Fruit fly (Drosophila melanogaster) whole organism, pupa: ENCODE results near the gene SmB.

Experiments used
- CG10348 ChIP-seq: fragments of 200-800 bp; sonication (Bioruptor generic); IDR thresholded peaks from 2 replicates; pipeline ENCODE4 v1.3.6; 2022; ENCODE audit warnings: missing biosample characterization, missing genetic modification characterization
- CG12605 ChIP-seq: fragments of 200-800 bp; sonication (Bioruptor generic); IDR thresholded peaks from 2 replicates; pipeline ENCODE4 v1.3.6; 2022; ENCODE audit warnings: missing biosample characterization, missing genetic modification characterization
- CG14655 ChIP-seq: fragments of 200-800 bp; sonication (Bioruptor generic); optimal IDR thresholded peaks from 3 replicates; lab custom pipeline; 2017; ENCODE audit warnings: mild to moderate bottlenecking, missing biosample characterization, missing genetic modification reagents, missing genetic modification characterization
- CG15710 ChIP-seq: fragments of 200-800 bp; sonication (Bioruptor generic); optimal IDR thresholded peaks from 2 replicates; lab custom pipeline; 2018; ENCODE audit warnings: missing biosample characterization, mild to moderate bottlenecking, missing genetic modification characterization, moderate library complexity
- CG17806 ChIP-seq: fragments of 200-800 bp; sonication (Bioruptor generic); optimal IDR thresholded peaks from 2 replicates; lab custom pipeline; 2018; ENCODE audit warnings: missing biosample characterization, mild to moderate bottlenecking, missing genetic modification characterization, moderate library complexity
- CG32121 ChIP-seq: fragments of 200-800 bp; sonication (Bioruptor generic); IDR thresholded peaks from 2 replicates; pipeline ENCODE4 v1.3.6; 2022; ENCODE audit warnings: missing biosample characterization, missing genetic modification characterization
- CG34367 ChIP-seq: fragments of 200-800 bp; sonication (Bioruptor generic); optimal IDR thresholded peaks from 2 replicates; lab custom pipeline; 2018; ENCODE audit warnings: missing biosample characterization, mild to moderate bottlenecking, missing genetic modification characterization
- CG4496 ChIP-seq: fragments of 200-800 bp; sonication (Bioruptor generic); IDR thresholded peaks from 3 replicates; pipeline ENCODE4 v1.3.6; 2022; ENCODE audit warnings: missing biosample characterization, missing genetic modification characterization
- CG8159 ChIP-seq: fragments of 200-800 bp; sonication (Bioruptor generic); optimal IDR thresholded peaks from 3 replicates; lab custom pipeline; 2018; ENCODE audit warnings: missing biosample characterization, mild to moderate bottlenecking, missing genetic modification characterization, moderate library complexity
- CG8301 ChIP-seq: fragments of 200-800 bp; sonication (Bioruptor generic); optimal IDR thresholded peaks from 2 replicates; lab custom pipeline; 2018; ENCODE audit warnings: missing biosample characterization, mild to moderate bottlenecking, missing genetic modification characterization
- CG9948 ChIP-seq: fragments of 200-800 bp; sonication (Bioruptor generic); optimal IDR thresholded peaks from 2 replicates; lab custom pipeline; 2018; ENCODE audit warnings: missing biosample characterization, mild to moderate bottlenecking, missing genetic modification characterization, moderate library complexity
- D1 ChIP-seq: fragments of 200-800 bp; sonication (Bioruptor generic); optimal IDR thresholded peaks from 2 replicates; lab custom pipeline; 2018; ENCODE audit warnings: missing biosample characterization, mild to moderate bottlenecking, missing genetic modification characterization, moderate library complexity
- EcR ChIP-seq: fragments of 200-800 bp; sonication (Bioruptor generic); optimal IDR thresholded peaks from 3 replicates; lab custom pipeline; 2019; ENCODE audit warnings: missing biosample characterization, missing genetic modification characterization, mild to moderate bottlenecking, moderate library complexity, missing genetic modification reagents
- Ets98B ChIP-seq: fragments of 200-800 bp; sonication (Bioruptor generic); IDR thresholded peaks from 2 replicates; pipeline ENCODE4 v1.3.6; 2022; ENCODE audit warnings: missing biosample characterization, missing genetic modification characterization
- Pif1A ChIP-seq: fragments of 200-800 bp; sonication (Bioruptor generic); optimal IDR thresholded peaks from 3 replicates; lab custom pipeline; 2016; ENCODE audit warnings: missing biosample characterization, missing genetic modification characterization
- Pif1B ChIP-seq: fragments of 200-800 bp; sonication (Bioruptor generic); optimal IDR thresholded peaks from 3 replicates; lab custom pipeline; 2016; ENCODE audit warnings: missing biosample characterization, missing genetic modification characterization
- fd96Ca ChIP-seq: fragments of 200-800 bp; sonication (Bioruptor generic); IDR thresholded peaks from 3 replicates; pipeline ENCODE4 v1.3.6; 2022; ENCODE audit warnings: missing biosample characterization, missing genetic modification characterization
- gl ChIP-seq: fragments of 200-800 bp; sonication (Bioruptor generic); optimal IDR thresholded peaks from 2 replicates; lab custom pipeline; 2018; ENCODE audit warnings: missing biosample characterization, mild to moderate bottlenecking, missing genetic modification characterization
- rn ChIP-seq: fragments of 200-800 bp; sonication (Bioruptor generic); IDR thresholded peaks from 2 replicates; pipeline ENCODE4 v1.3.6; 2022; ENCODE audit warnings: missing biosample characterization, missing genetic modification characterization

Gene SmB

DNA sequence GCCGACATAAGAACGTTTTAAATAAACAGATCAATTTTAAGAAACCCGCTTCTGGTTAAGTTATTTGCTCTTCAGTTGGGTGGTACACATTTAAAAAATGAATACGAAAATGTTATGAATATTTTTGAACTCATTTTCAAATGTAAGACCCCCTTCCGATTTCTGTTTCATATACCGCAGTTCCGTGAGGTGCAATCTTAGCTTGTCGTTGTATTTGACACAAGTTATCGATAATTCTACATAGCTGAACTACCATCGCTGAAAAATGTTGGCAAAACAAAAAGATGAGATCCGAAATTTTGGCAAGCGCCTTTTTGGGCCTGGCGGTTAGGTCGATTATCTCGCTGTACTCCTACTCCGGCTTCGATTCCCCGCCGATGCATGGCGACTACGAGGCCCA lies 46.6 kb downstream of the SmB start, which contains the start of gene gny:
TSS of gene gny (plus strand) at position 239 of the 400 bp plus-strand sequence.
- TF ChIP-seq gl (tag; lab: Kevin White, UChicago): no peak
- TF ChIP-seq EcR (GFP tag; lab: Kevin White, UChicago): no peak
- TF ChIP-seq rn (GFP tag; lab: Robert Waterston, UW): no peak
- TF ChIP-seq Ets98B (GFP tag; lab: Robert Waterston, UW): no peak
- TF ChIP-seq Pif1B (GFP tag; lab: Kevin White, UChicago): no peak
- no peak for TF ChIP-seq CG32121 (GFP tag; lab: Robert Waterston, UW)
- no peak for TF ChIP-seq CG34367 (tag; lab: Kevin White, UChicago)
- no peak for TF ChIP-seq CG10348 (GFP tag; lab: Robert Waterston, UW)
- TF ChIP-seq fd96Ca (GFP tag; lab: Robert Waterston, UW): no peak
- no peak for TF ChIP-seq CG9948
- no peak for TF ChIP-seq CG17806 (tag; lab: Kevin White, UChicago)

DNA sequence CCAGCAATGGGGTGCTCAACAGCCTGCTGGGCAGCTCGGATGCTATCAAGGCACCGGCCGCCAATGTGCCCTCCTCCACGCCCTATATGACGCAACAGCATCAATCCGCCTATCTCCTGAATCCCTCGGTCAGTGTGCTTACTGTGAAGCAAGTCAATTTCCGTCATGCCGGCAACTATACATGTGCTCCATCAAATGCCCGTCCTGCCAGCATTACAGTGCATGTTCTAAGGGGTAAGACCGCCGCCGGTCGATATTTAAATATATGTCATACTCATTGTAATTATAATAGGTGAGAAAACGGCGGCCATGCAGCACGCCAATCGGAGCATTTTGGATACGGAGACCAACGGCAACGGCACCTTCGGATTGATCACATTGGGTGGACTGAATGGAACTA lies 47.8 kb downstream of the SmB start:
- TF ChIP-seq CG12605 (GFP tag; lab: Robert Waterston, UW) (no peak), CG9948 (no peak), Pif1B (GFP tag; lab: Kevin White, UChicago) (no peak), Pif1A (GFP tag; lab: Kevin White, UChicago) (no peak), Ets98B (GFP tag; lab: Robert Waterston, UW) (no peak), CG8159 (tag; lab: Kevin White, UChicago) (no peak), fd96Ca (GFP tag; lab: Robert Waterston, UW) (no peak)

DNA sequence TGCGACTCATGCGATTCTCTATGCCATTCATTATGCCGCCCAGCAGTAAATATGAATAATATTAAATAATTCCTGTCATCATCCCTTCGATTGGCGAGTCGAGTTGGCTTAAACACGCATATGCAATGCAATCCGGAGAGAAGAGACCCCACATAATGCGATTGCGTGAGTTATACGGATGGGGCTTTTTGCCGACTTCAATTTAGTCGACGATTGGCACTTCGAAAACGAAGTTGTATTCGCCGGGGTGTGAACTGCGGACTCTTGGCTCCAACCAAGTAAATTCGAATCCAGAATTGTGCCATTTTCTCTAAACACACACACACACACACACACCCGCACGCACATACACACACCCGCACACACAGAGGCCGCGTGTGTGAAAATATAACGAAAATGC lies 50.2 kb downstream of the SmB start:
- TF ChIP-seq gl (tag; lab: Kevin White, UChicago): no peak
- TF ChIP-seq CG8301: no peak
- TF ChIP-seq CG4496: no peak
- TF ChIP-seq CG15710 (tag; lab: Kevin White, UChicago): no peak
- no peak for TF ChIP-seq CG14655 (GFP tag; lab: Kevin White, UChicago)
- no peak for TF ChIP-seq rn (GFP tag; lab: Robert Waterston, UW)
- no peak for TF ChIP-seq CG34367 (tag; lab: Kevin White, UChicago)
- TF ChIP-seq Pif1B (GFP tag; lab: Kevin White, UChicago): no peak
- no peak for TF ChIP-seq Pif1A (GFP tag; lab: Kevin White, UChicago)
- no peak for TF ChIP-seq D1 (tag; lab: Kevin White, UChicago)
- no peak for TF ChIP-seq Ets98B (GFP tag; lab: Robert Waterston, UW)
- no peak for TF ChIP-seq CG9948
- no peak for TF ChIP-seq EcR (GFP tag; lab: Kevin White, UChicago)
- TF ChIP-seq, all 21 proteins: peak for 0
